Fruit fly (Drosophila melanogaster): ENCODE measurements around the gene Tet.

Tet gene

DNA sequence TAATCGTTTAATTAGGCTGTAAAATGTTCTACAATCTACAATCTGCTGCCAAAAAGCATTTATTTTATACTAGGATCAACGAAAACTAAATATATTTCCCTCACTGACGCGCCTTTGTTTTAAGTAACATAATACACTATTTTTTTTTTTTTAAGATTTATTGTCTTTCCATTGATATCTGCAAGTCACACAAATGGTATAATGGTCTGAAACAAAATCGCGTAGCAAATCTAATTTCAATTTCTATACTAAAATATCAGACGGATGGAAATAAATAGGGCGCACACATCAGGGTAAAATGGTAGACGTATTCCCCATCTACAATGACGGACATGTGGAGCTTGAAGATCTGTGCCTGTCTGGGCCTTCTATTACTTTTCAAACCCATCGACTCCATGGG lies 139.5 kb downstream of the Tet start, which contains the start of gene Acp62F:
Acp62F (plus strand) TSS at position 301 of the 400 bp plus-strand sequence.
- TF ChIP-seq Sin3A (optimal IDR thresholded peaks at IDR 0.05) (no peak), insv (optimal IDR thresholded peaks at IDR 0.05) (no peak), Myc (optimal IDR thresholded peaks at IDR 0.05) (no peak), psq (optimal IDR thresholded peaks at IDR 0.05) (no peak)

All from Kc167 (cell line).